Fruit fly (Drosophila melanogaster) whole organism, embryonic: ENCODE data around the gene InR.
A peak's percentile ranks its signal among the peaks of the same experiment; 100 is the strongest.

Source experiments
- CG1024 ChIP-seq: fragments of 200-800 bp; sonication (Bioruptor generic); IDR thresholded peaks from 2 replicates; pipeline ENCODE4 v1.3.6; 2022; ENCODE audit warnings: missing biosample characterization, missing genetic modification characterization
- CG10267 ChIP-seq: fragments of 200-800 bp; sonication (Bioruptor generic); optimal IDR thresholded peaks from 2 replicates; lab custom pipeline; 2018; ENCODE audit warnings: missing biosample characterization, mild to moderate bottlenecking, missing genetic modification characterization, moderate library complexity
- CG10543 ChIP-seq: fragments of 200-800 bp; sonication (Bioruptor generic); optimal IDR thresholded peaks from 3 replicates; lab custom pipeline; 2017; ENCODE audit warnings: missing biosample characterization, mild to moderate bottlenecking, missing genetic modification characterization, moderate library complexity
- CG10959 ChIP-seq: fragments of 200-800 bp; sonication (Bioruptor generic); IDR thresholded peaks from 2 replicates; pipeline ENCODE4 v1.3.6; 2022; ENCODE audit warnings: missing biosample characterization, missing genetic modification characterization
- CG11093 ChIP-seq: fragments of 200-800 bp; sonication (Bioruptor generic); IDR thresholded peaks from 3 replicates; pipeline ENCODE4 v1.3.6; 2022; ENCODE audit warnings: missing biosample characterization, missing genetic modification characterization
- CG11504 ChIP-seq: fragments of 200-800 bp; sonication (Bioruptor generic); optimal IDR thresholded peaks from 3 replicates; lab custom pipeline; 2019; ENCODE audit warnings: missing biosample characterization, mild to moderate bottlenecking, missing genetic modification characterization, moderate library complexity
- CG13894 ChIP-seq: fragments of 200-800 bp; sonication (Bioruptor generic); optimal IDR thresholded peaks from 3 replicates; lab custom pipeline; 2018; ENCODE audit warnings: missing biosample characterization, mild to moderate bottlenecking, missing genetic modification characterization, moderate library complexity
- CG16813 ChIP-seq: fragments of 200-800 bp; sonication (Bioruptor generic); IDR thresholded peaks from 3 replicates; pipeline ENCODE4 v1.3.6; 2022; ENCODE audit warnings: missing biosample characterization, missing genetic modification characterization; ENCODE audit not compliant: partially characterized antibody
- CG17568 ChIP-seq: fragments of 200-800 bp; sonication (Bioruptor generic); optimal IDR thresholded peaks from 2 replicates; lab custom pipeline; 2018; ENCODE audit warnings: missing biosample characterization, mild to moderate bottlenecking, missing genetic modification characterization, moderate library complexity
- CG17802 ChIP-seq: fragments of 200-800 bp; sonication (Bioruptor generic); optimal IDR thresholded peaks from 2 replicates; lab custom pipeline; 2018; ENCODE audit warnings: missing biosample characterization, mild to moderate bottlenecking, missing genetic modification characterization, moderate library complexity
- CG17912 ChIP-seq: fragments of 200-800 bp; sonication (Bioruptor generic); optimal IDR thresholded peaks from 2 replicates; lab custom pipeline; 2018; ENCODE audit warnings: missing biosample characterization, mild to moderate bottlenecking, missing genetic modification characterization
- CG2116 ChIP-seq: fragments of 200-800 bp; sonication (Bioruptor generic); optimal IDR thresholded peaks from 3 replicates; lab custom pipeline; 2018; ENCODE audit warnings: missing biosample characterization, mild to moderate bottlenecking, missing genetic modification characterization
- CG2129 ChIP-seq: fragments of 200-800 bp; sonication (Bioruptor generic); IDR thresholded peaks from 2 replicates; pipeline ENCODE4 v1.3.6; 2022; ENCODE audit warnings: missing biosample characterization, missing genetic modification characterization; ENCODE audit not compliant: partially characterized antibody
- CG2678 ChIP-seq: fragments of 200-800 bp; sonication (Bioruptor generic); optimal IDR thresholded peaks from 3 replicates; lab custom pipeline; 2019; ENCODE audit warnings: missing biosample characterization, mild to moderate bottlenecking, missing genetic modification characterization, moderate library complexity
- CG3407 ChIP-seq: fragments of 200-800 bp; sonication (Bioruptor generic); optimal IDR thresholded peaks from 2 replicates; lab custom pipeline; 2018; ENCODE audit warnings: missing biosample characterization, mild to moderate bottlenecking, missing genetic modification characterization
- CG34224 ChIP-seq: fragments of 200-800 bp; sonication (Bioruptor generic); IDR thresholded peaks from 3 replicates; pipeline ENCODE4 v1.3.6; 2022; ENCODE audit warnings: missing biosample characterization, missing genetic modification characterization; ENCODE audit not compliant: partially characterized antibody
- CG5180 ChIP-seq: fragments of 200-800 bp; sonication (Bioruptor generic); optimal IDR thresholded peaks from 3 replicates; lab custom pipeline; 2017; ENCODE audit warnings: missing biosample characterization, missing genetic modification characterization, mild to moderate bottlenecking, moderate library complexity, missing genetic modification reagents
- CG6791 ChIP-seq: fragments of 200-800 bp; sonication (Bioruptor generic); IDR thresholded peaks from 3 replicates; pipeline ENCODE4 v1.3.6; 2022; ENCODE audit warnings: missing biosample characterization, missing genetic modification characterization; ENCODE audit not compliant: partially characterized antibody
- CG7839 ChIP-seq: fragments of 200-800 bp; sonication (Bioruptor generic); optimal IDR thresholded peaks from 3 replicates; lab custom pipeline; 2018; ENCODE audit warnings: missing biosample characterization, mild to moderate bottlenecking, missing genetic modification characterization, moderate library complexity
- CG8765 ChIP-seq: fragments of 200-800 bp; sonication (Bioruptor generic); IDR thresholded peaks from 2 replicates; pipeline ENCODE4 v1.3.6; 2022; ENCODE audit warnings: missing biosample characterization, missing genetic modification characterization
- CG8924 ChIP-seq: fragments of 200-800 bp; optimal IDR thresholded peaks from 3 replicates; lab custom pipeline; 2019; ENCODE audit warnings: missing biosample characterization, mild to moderate bottlenecking, missing genetic modification characterization, moderate library complexity
- CG9797 ChIP-seq: fragments of 200-800 bp; sonication (Bioruptor generic); optimal IDR thresholded peaks from 3 replicates; lab custom pipeline; 2018; ENCODE audit warnings: missing biosample characterization, mild to moderate bottlenecking, missing genetic modification characterization
- Dref ChIP-seq: fragments of 200-800 bp; sonication (Bioruptor generic); IDR thresholded peaks from 2 replicates; pipeline ENCODE4 v1.3.6; 2022; ENCODE audit warnings: missing biosample characterization, missing genetic modification characterization
- Drgx ChIP-seq: fragments of 200-800 bp; sonication (Bioruptor generic); IDR thresholded peaks from 2 replicates; pipeline ENCODE4 v1.3.6; 2022; ENCODE audit warnings: missing biosample characterization, missing genetic modification characterization
- ERR ChIP-seq: fragments of 200-800 bp; sonication (Bioruptor generic); optimal IDR thresholded peaks from 2 replicates; lab custom pipeline; 2016; ENCODE audit warnings: missing biosample characterization, missing genetic modification characterization
- HLH4C ChIP-seq: fragments of 200-800 bp; sonication (Bioruptor generic); IDR thresholded peaks from 3 replicates; pipeline ENCODE4 v1.3.6; 2022; ENCODE audit warnings: missing biosample characterization, missing genetic modification characterization; ENCODE audit not compliant: partially characterized antibody
- MTF-1 ChIP-seq: fragments of 200-800 bp; sonication (Bioruptor generic); optimal IDR thresholded peaks from 2 replicates; lab custom pipeline; 2018; ENCODE audit warnings: missing biosample characterization, mild to moderate bottlenecking, missing genetic modification characterization, borderline replicate concordance
- Oli ChIP-seq: fragments of 200-800 bp; sonication (Bioruptor generic); optimal IDR thresholded peaks from 2 replicates; lab custom pipeline; 2018; ENCODE audit warnings: missing biosample characterization, mild to moderate bottlenecking, missing genetic modification characterization, moderate library complexity
- Scr ChIP-seq: fragments of 200-800 bp; sonication (Bioruptor generic); IDR thresholded peaks from 2 replicates; pipeline ENCODE4 v1.3.6; 2022; ENCODE audit warnings: missing biosample characterization, missing genetic modification characterization; ENCODE audit not compliant: partially characterized antibody
- ab ChIP-seq: fragments of 200-800 bp; sonication (Bioruptor generic); optimal IDR thresholded peaks from 2 replicates; lab custom pipeline; 2016; ENCODE audit warnings: missing biosample characterization, missing genetic modification characterization
- ase ChIP-seq: fragments of 200-800 bp; sonication (Bioruptor generic); IDR thresholded peaks from 3 replicates; pipeline ENCODE4 v1.3.6; 2022; ENCODE audit warnings: missing biosample characterization, missing genetic modification characterization
- chinmo ChIP-seq: fragments of 200-800 bp; sonication (Bioruptor generic); IDR thresholded peaks from 4 replicates; pipeline ENCODE4 v1.3.6; 2022; ENCODE audit warnings: missing biosample characterization, missing genetic modification characterization; ENCODE audit not compliant: partially characterized antibody
- corto ChIP-seq: fragments of 200-800 bp; sonication (Bioruptor generic); optimal IDR thresholded peaks from 2 replicates; lab custom pipeline; 2016; ENCODE audit warnings: missing biosample characterization, mild to moderate bottlenecking, missing genetic modification characterization, moderate library complexity
- eyg ChIP-seq: fragments of 200-800 bp; sonication (Bioruptor generic); optimal IDR thresholded peaks from 3 replicates; lab custom pipeline; 2016; ENCODE audit warnings: missing biosample characterization, missing genetic modification characterization
- ftz-f1 ChIP-seq: fragments of 200-800 bp; sonication (Bioruptor generic); optimal IDR thresholded peaks from 2 replicates; lab custom pipeline; 2016; ENCODE audit warnings: missing biosample characterization, missing genetic modification characterization
- jing ChIP-seq: fragments of 200-800 bp; sonication (Bioruptor generic); optimal IDR thresholded peaks from 2 replicates; lab custom pipeline; 2018; ENCODE audit warnings: missing biosample characterization, mild to moderate bottlenecking, missing genetic modification characterization
- lab ChIP-seq: fragments of 200-800 bp; sonication (Bioruptor generic); optimal IDR thresholded peaks from 3 replicates; lab custom pipeline; 2017; ENCODE audit warnings: missing biosample characterization, missing genetic modification characterization, mild to moderate bottlenecking, moderate library complexity, missing genetic modification reagents
- nau ChIP-seq: fragments of 200-800 bp; sonication (Bioruptor generic); optimal IDR thresholded peaks from 3 replicates; lab custom pipeline; 2017; ENCODE audit warnings: missing biosample characterization, mild to moderate bottlenecking, missing genetic modification characterization, missing genetic modification reagents
- nerfin-2 ChIP-seq: fragments of 200-800 bp; sonication (Bioruptor generic); IDR thresholded peaks from 2 replicates; pipeline ENCODE4 v1.3.6; 2022; ENCODE audit warnings: missing biosample characterization, missing genetic modification characterization; ENCODE audit not compliant: partially characterized antibody
- psq ChIP-seq: fragments of 200-800 bp; sonication (Bioruptor generic); optimal IDR thresholded peaks from 2 replicates; lab custom pipeline; 2017; ENCODE audit warnings: missing biosample characterization, missing genetic modification characterization
- sd ChIP-seq: fragments of 200-800 bp; sonication (Bioruptor generic); optimal IDR thresholded peaks from 3 replicates; lab custom pipeline; 2018; ENCODE audit warnings: missing biosample characterization, mild to moderate bottlenecking, missing genetic modification characterization, moderate library complexity
- sens-2 ChIP-seq: fragments of 200-800 bp; sonication (Bioruptor generic); IDR thresholded peaks from 2 replicates; pipeline ENCODE4 v1.3.6; 2022; ENCODE audit warnings: missing biosample characterization, missing genetic modification characterization
- seq ChIP-seq: fragments of 200-800 bp; sonication (Bioruptor generic); IDR thresholded peaks from 2 replicates; pipeline ENCODE4 v1.3.6; 2022; ENCODE audit warnings: missing biosample characterization, missing genetic modification characterization
- sna ChIP-seq: fragments of 200-800 bp; sonication (Bioruptor generic); IDR thresholded peaks from 2 replicates; pipeline ENCODE4 v1.3.6; 2022; ENCODE audit warnings: missing biosample characterization, missing genetic modification characterization; ENCODE audit not compliant: partially characterized antibody
- sr ChIP-seq: fragments of 200-800 bp; sonication (Bioruptor generic); IDR thresholded peaks from 3 replicates; pipeline ENCODE4 v1.3.6; 2022; ENCODE audit warnings: missing biosample characterization, missing genetic modification characterization
- tll ChIP-seq, 2 experiments: fragments of 200-800 bp in 1 of 2; fragments of >200 bp in 1 of 2; sonication (Bioruptor generic) in 1 of 2; optimal IDR thresholded peaks; 2 replicates each; lab custom pipeline; 2017 to 2019; ENCODE audit warnings: missing biosample characterization in 2 of 2, missing genetic modification characterization in 2 of 2, mild to moderate bottlenecking in 1 of 2, moderate library complexity in 1 of 2
- tup ChIP-seq: fragments of 200-800 bp; sonication (Bioruptor generic); optimal IDR thresholded peaks from 2 replicates; lab custom pipeline; 2016; ENCODE audit warnings: missing biosample characterization, mild to moderate bottlenecking, missing genetic modification characterization, moderate library complexity
- zen ChIP-seq: fragments of 200-800 bp; sonication (Bioruptor generic); optimal IDR thresholded peaks from 3 replicates; lab custom pipeline; 2018; ENCODE audit warnings: missing biosample characterization, mild to moderate bottlenecking, missing genetic modification characterization, moderate library complexity

InR gene

DNA sequence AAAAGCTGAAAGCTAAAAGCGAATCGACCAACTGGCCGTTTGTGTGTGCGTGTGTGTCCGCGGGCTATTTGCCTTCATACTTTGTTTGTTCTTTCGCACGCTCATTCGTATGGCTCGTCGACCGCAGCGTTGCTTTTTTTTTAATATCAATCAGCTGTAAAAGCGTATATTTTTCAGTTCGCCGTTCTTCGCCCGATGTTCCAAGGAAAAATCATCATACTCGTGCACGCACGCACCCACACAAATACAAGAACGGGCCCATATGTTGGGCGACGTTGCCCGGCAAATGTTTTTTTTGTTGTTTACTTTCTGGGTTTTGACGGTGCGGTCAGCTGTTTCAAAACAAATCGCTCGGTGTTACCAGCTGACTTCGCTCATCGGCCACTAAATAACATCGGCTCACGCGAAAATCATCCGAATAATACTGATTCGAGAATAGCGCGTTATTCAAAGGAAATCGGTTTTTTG, 41.6 kb upstream of the InR start, which contains the start of gene E2f1 (continued):
- TF ChIP-seq Drgx (peak; percentile 15; the same call in 1 of the 2 replicates), CG1024 (GFP tag; lab: Robert Waterston, UW) (no peak), CG2129 (GFP tag; lab: Robert Waterston, UW) (peak; percentile 35; the same call in 1 of the 2 replicates), CG3407 (GFP tag; lab: Kevin White, UChicago) (peak; percentile 4), lab (GFP tag; lab: Kevin White, UChicago) (peak; percentile 9), CG17568 (GFP tag; lab: Kevin White, UChicago) (peak; percentile 53), tup (GFP tag; lab: Kevin White, UChicago) (no peak), MTF-1 (GFP tag; lab: Kevin White, UChicago) (peak; percentile 30), CG6791 (GFP tag; lab: Robert Waterston, UW) (peak; percentile 79; the same call in 2 of the 3 replicates), sna (GFP tag; lab: Robert Waterston, UW) (peak; percentile 72), CG2678 (tag; lab: Kevin White, UChicago) (no peak), sr (peak; percentile 51; the same call in 2 of the 3 replicates), tll (GFP tag; optimal IDR thresholded peaks at IDR 0.05; lab: Kevin White, UChicago) (peak in 1 of 2 experiments; percentile 67), Oli (tag; lab: Kevin White, UChicago) (no peak), CG7839 (tag; lab: Kevin White, UChicago) (no peak), CG11093 (no peak), nau (GFP tag; lab: Kevin White, UChicago) (peak; percentile 54), CG9797 (GFP tag; lab: Kevin White, UChicago) (peak; percentile 90), nerfin-2 (peak; percentile 47), CG2116 (GFP tag; lab: Kevin White, UChicago) (peak; percentile 77), HLH4C (peak; percentile 70), eyg (GFP tag; lab: Kevin White, UChicago) (no peak), Dref (GFP tag; lab: Robert Waterston, UW) (peak; percentile 44), CG10959 (GFP tag; lab: Robert Waterston, UW) (no peak), seq (no peak), zen (tag; lab: Kevin White, UChicago) (peak; percentile 16), CG10543 (GFP tag; lab: Kevin White, UChicago) (peak; percentile 49), Scr (GFP tag; lab: Robert Waterston, UW) (peak; percentile 74), CG8924 (peak; percentile 18), ERR (no peak), ab (no peak), CG8765 (no peak), sens-2 (no peak), psq (GFP tag; lab: Kevin White, UChicago) (peak; percentile 13), CG10267 (tag; lab: Kevin White, UChicago) (peak; percentile 54), CG13894 (tag; lab: Kevin White, UChicago) (peak; percentile 75), CG5180 (GFP tag; lab: Kevin White, UChicago) (peak; percentile 39), ftz-f1 (peak; percentile 73), CG34224 (peak; percentile 81), chinmo (peak; percentile 75; the same call in 2 of the 4 replicates), jing (GFP tag; lab: Kevin White, UChicago) (no peak), corto (GFP tag; lab: Kevin White, UChicago) (no peak), sd (tag; lab: Kevin White, UChicago) (peak; percentile 45), ase (GFP tag; lab: Robert Waterston, UW) (no peak), CG17802 (tag; lab: Kevin White, UChicago) (no peak), CG11504 (tag; lab: Kevin White, UChicago) (peak; percentile 16), CG17912 (peak; percentile 45), CG16813 (peak; percentile 62)
